Fruit fly (Drosophila melanogaster): Measurements from ENCODE around the gene CREG.

CREG gene

dm6 chr3R:17386168-17386819 is 8.1 kb downstream of the CREG start (continued):
- TF ChIP-seq slbo (GFP tag; IDR thresholded peaks at IDR 0.05) (peak; percentile 59), Asciz (GFP tag; optimal IDR thresholded peaks at IDR 0.05) (peak; percentile 76), CG11247 (GFP tag; IDR thresholded peaks at IDR 0.05) (peak; percentile 56; the same call in 1 of the 2 replicates), CG33557 (GFP tag; optimal IDR thresholded peaks at IDR 0.05) (peak; percentile 10), HLH4C (GFP tag; IDR thresholded peaks at IDR 0.05; ENCODE audit: partially characterized antibody) (no peak), CG2678 (tag; optimal IDR thresholded peaks at IDR 0.05) (peak; percentile 82), ara (GFP tag; IDR thresholded peaks at IDR 0.05) (peak; percentile 85), HHEX (GFP tag; optimal IDR thresholded peaks at IDR 0.05) (peak; percentile 62), Six4 (GFP tag; optimal IDR thresholded peaks at IDR 0.05) (peak; percentile 49), CG10147 (GFP tag; optimal IDR thresholded peaks at IDR 0.05) (peak; percentile 45), Fer2 (tag; optimal IDR thresholded peaks at IDR 0.05) (peak; percentile 42), CG31441 (GFP tag; IDR thresholded peaks at IDR 0.05) (peak; percentile 65), fd3F (GFP tag; optimal IDR thresholded peaks at IDR 0.05) (peak; percentile 11), CG8924 (tag; optimal IDR thresholded peaks at IDR 0.05) (peak; percentile 62), CG11696 (GFP tag; IDR thresholded peaks at IDR 0.05) (no peak), CG7556 (GFP tag; optimal IDR thresholded peaks at IDR 0.05) (peak; percentile 58), pros (GFP tag; optimal IDR thresholded peaks at IDR 0.05) (no peak), CG5245 (GFP tag; optimal IDR thresholded peaks at IDR 0.05) (peak; percentile 64), Gsc (GFP tag; IDR thresholded peaks at IDR 0.05) (peak; percentile 55; the same call in 1 of the 2 replicates), Dad (GFP tag; optimal IDR thresholded peaks at IDR 0.05) (peak; percentile 17), CG6854 (GFP tag; optimal IDR thresholded peaks at IDR 0.05) (no peak), zfh1 (GFP tag; IDR thresholded peaks at IDR 0.05) (peak; percentile 85), Antp (GFP tag; optimal IDR thresholded peaks at IDR 0.05) (peak; percentile 55), CG18764 (GFP tag; optimal IDR thresholded peaks at IDR 0.05) (peak; percentile 39), sim (GFP tag; IDR thresholded peaks at IDR 0.05) (peak; percentile 62), her (GFP tag; optimal IDR thresholded peaks at IDR 0.05) (no peak), CG16815 (GFP tag; optimal IDR thresholded peaks at IDR 0.05) (peak; percentile 35), pb (GFP tag; optimal IDR thresholded peaks at IDR 0.05) (no peak), CG12104 (GFP tag; optimal IDR thresholded peaks at IDR 0.05) (peak; percentile 29), Sox102F (GFP tag; optimal IDR thresholded peaks at IDR 0.05) (peak; percentile 81), dysf (GFP tag; IDR thresholded peaks at IDR 0.05) (peak; percentile 65), row (GFP tag; IDR thresholded peaks at IDR 0.05) (peak; percentile 92), danr (GFP tag; IDR thresholded peaks at IDR 0.05) (peak; percentile 25; the same call in 1 of the 2 replicates), gcm (GFP tag; optimal IDR thresholded peaks at IDR 0.05) (peak; percentile 48), CG7357 (GFP tag; IDR thresholded peaks at IDR 0.05) (peak; percentile 57; the same call in 1 of the 3 replicates), CG11085 (GFP tag; IDR thresholded peaks at IDR 0.05) (peak; percentile 9; the same call in 1 of the 2 replicates), CG6813 (GFP tag; optimal IDR thresholded peaks at IDR 0.05) (peak; percentile 56), dm (GFP tag; optimal IDR thresholded peaks at IDR 0.05) (no peak), CG30020 (tag; optimal IDR thresholded peaks at IDR 0.05) (no peak), CG5180 (GFP tag; optimal IDR thresholded peaks at IDR 0.05) (peak; percentile 24), CG1024 (GFP tag; IDR thresholded peaks at IDR 0.05) (peak; percentile 28; the same call in 1 of the 2 replicates), CG15696 (tag; optimal IDR thresholded peaks at IDR 0.05) (peak; percentile 42), CG7745 (tag; optimal IDR thresholded peaks at IDR 0.05) (no peak), CG42726 (GFP tag; IDR thresholded peaks at IDR 0.05; ENCODE audit: partially characterized antibody) (no peak), nom (GFP tag; optimal IDR thresholded peaks at IDR 0.05) (peak; percentile 29), Dll (GFP tag; IDR thresholded peaks at IDR 0.05; ENCODE audit: partially characterized antibody) (no peak), CG7271 (tag; optimal IDR thresholded peaks at IDR 0.05) (no peak), unc-4 (GFP tag; IDR thresholded peaks at IDR 0.05; ENCODE audit: partially characterized antibody) (no peak), sr (GFP tag; IDR thresholded peaks at IDR 0.05) (0 out of 3 replicates have a peak, but pooled peaks have one; percentile 18)
